Fruit fly (Drosophila melanogaster) S2 (cell line): ENCODE results near the gene Pgant8.

Experiments used
- CG8478 ChIP-seq: fragments of >200 bp; optimal IDR thresholded peaks from 2 replicates; lab custom pipeline; 2018
- CTCF ChIP-seq, 2 experiments: fragments of >200 bp; optimal IDR thresholded peaks; 2 replicates each; lab custom pipeline; 2018

Pgant8 gene

DNA sequence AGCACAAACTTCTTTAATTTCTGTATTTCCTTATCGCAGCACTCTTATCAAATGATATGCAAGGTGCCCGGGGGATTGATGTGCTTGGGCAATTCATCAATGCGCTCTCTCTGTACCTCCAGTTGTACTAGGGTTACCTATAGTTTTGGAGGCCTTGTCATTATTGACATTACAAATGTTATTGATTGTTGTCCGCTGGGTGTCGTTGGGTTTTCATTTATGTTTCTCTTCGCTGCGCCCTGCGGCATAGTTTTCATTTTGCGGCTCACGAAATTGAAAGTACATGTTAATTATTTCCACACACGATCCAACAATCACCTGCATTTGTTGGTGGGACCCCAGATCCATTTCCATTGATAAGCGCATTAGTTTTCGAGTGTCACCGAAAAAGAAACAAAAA, 22.5 kb downstream of the Pgant8 start:
- TF ChIP-seq CTCF (optimal IDR thresholded peaks at IDR 0.05; lab: Kevin White, UChicago) (no peak), CG8478 (lab: Kevin White, UChicago) (no peak)

- TF ChIP-seq CG8478 (lab: Kevin White, UChicago): no peak
- TF ChIP-seq CTCF (optimal IDR thresholded peaks at IDR 0.05; lab: Kevin White, UChicago): no peak
These were observed 24.5 kb downstream of the Pgant8 start for dm6 chr3L:15708158-15708557.

dm6 chr3L:15708579-15708978, 24.9 kb downstream of the Pgant8 start:
- no peak for TF ChIP-seq CG8478 (lab: Kevin White, UChicago)
- TF ChIP-seq CTCF (optimal IDR thresholded peaks at IDR 0.05; lab: Kevin White, UChicago): no peak

dm6 chr3L:15710125-15710524, 26.5 kb downstream of the Pgant8 start:
- TF ChIP-seq CTCF (optimal IDR thresholded peaks at IDR 0.05; lab: Kevin White, UChicago): no peak
- TF ChIP-seq CG8478 (lab: Kevin White, UChicago): no peak

DNA sequence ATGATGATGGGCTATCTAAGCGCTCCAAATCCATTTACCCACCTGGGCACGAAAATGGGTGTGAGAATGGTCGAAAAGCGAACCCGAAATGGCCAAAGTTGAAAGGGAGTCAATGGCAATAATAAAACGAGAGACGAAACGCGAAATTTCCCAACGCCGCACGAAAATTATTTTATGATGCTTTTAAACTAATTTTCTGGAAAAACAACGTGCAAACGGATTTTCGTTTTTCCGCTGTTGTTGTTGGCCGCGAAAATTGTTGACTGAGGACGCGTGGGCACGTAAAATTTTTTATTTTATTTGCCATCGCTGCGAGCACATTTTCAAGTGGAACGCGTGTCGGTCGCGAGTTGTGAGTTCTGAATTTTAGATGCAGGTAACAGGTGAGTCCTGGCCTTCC, 27.5 kb downstream of the Pgant8 start:
- no peak for TF ChIP-seq CG8478 (lab: Kevin White, UChicago)
- no peak for TF ChIP-seq CTCF (optimal IDR thresholded peaks at IDR 0.05; lab: Kevin White, UChicago)

dm6 chr3L:15712063-15712462, 28.4 kb downstream of the Pgant8 start:
- TF ChIP-seq CG8478 (lab: Kevin White, UChicago) (no peak), CTCF (optimal IDR thresholded peaks at IDR 0.05; lab: Kevin White, UChicago) (no peak)

DNA sequence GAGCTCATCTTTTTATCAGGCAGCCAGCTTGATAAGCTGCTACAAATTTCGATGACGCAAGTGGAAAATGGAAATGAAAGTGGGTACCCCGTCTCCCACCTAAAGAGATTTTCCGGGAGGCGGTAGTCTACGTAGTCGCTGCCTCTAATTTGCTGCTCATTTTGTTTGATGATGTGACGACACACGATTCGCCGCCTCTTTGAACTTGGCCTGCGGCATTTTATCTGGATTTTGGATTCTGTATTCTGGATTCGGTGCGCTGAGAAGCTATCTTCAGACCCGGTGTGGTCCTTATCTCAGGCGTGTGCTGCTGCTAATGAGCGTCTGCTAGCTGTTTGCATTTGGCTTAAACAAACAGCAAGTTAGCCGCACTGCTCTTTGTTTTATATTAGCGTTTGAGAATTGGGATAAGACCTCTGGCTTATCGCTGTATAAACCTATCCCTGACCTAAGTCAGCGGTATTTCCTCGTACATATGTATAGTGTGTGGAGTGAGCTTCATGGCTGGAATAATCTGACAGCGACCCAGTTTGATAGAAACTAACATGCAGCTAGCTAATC, 30.3 kb downstream of the Pgant8 start:
- TF ChIP-seq CG8478 (lab: Kevin White, UChicago) (no peak), CTCF (optimal IDR thresholded peaks at IDR 0.05; lab: Kevin White, UChicago) (no peak)

- TF ChIP-seq CG8478 (lab: Kevin White, UChicago): no peak
- no peak for TF ChIP-seq CTCF (optimal IDR thresholded peaks at IDR 0.05; lab: Kevin White, UChicago)
These were observed 32.3 kb downstream of the Pgant8 start, which contains the start of gene CG42571 for dm6 chr3L:15715788-15716503. Gene CG42571, plus strand, starts transcription at chr3L:15716453.

DNA sequence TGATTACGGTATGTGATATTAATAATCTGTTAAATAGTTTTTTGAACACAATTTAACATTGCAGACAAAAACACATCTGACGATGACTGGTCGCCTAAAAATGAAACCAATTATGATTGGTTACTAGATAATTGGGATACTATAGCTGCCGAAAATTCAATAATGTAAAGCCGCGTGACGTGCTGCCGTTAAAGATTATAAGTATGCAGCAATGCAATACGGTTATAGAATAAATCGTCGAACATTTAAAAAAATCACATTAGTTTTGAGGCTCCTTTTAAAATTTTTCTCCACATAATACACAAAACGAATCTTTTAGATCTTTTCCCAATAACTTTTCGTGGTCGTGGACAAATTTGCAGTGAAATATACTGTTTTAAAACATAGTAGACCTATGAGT, 33.8 kb downstream of the Pgant8 start, which contains the start of gene CG42570:
TSS of gene CG42570 (plus strand) at position 301 of the 400 bp plus-strand sequence.
- no peak for TF ChIP-seq CG8478 (lab: Kevin White, UChicago)
- TF ChIP-seq CTCF (optimal IDR thresholded peaks at IDR 0.05; lab: Kevin White, UChicago): no peak

DNA sequence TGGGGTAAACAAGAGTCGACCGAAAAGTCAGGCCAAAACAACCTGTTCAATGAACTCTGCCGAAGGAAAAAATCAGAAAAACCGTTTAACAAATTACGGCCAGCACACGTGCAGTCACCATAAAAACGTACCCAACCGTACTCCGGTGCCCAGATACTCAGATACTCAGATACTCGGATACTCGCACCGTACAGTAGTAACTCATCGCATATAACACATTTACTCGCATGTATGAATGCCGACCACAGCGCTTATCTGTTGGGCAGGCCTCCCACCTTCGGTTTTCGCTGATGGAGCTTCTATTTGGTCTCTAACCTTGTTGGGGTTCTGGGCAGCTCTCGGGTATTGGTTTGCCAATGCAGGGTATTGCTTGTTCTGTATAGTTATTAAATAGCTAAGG, 36.6 kb downstream of the Pgant8 start:
- TF ChIP-seq CG8478 (lab: Kevin White, UChicago): no peak
- TF ChIP-seq CTCF (optimal IDR thresholded peaks at IDR 0.05; lab: Kevin White, UChicago): no peak

- TF ChIP-seq CTCF (optimal IDR thresholded peaks at IDR 0.05; lab: Kevin White, UChicago): no peak
- TF ChIP-seq CG8478 (lab: Kevin White, UChicago): no peak
These were observed 37.2 kb downstream of the Pgant8 start for dm6 chr3L:15720905-15721304.

- TF ChIP-seq CG8478 (lab: Kevin White, UChicago): no peak
- no peak for TF ChIP-seq CTCF (optimal IDR thresholded peaks at IDR 0.05; lab: Kevin White, UChicago)
These were observed 43.1 kb downstream of the Pgant8 start for dm6 chr3L:15726799-15727198.

dm6 chr3L:15728195-15728594, 44.5 kb downstream of the Pgant8 start, which contains the start of gene comm:
Gene comm, minus strand, starts transcription at chr3L:15728430.
- TF ChIP-seq CG8478 (lab: Kevin White, UChicago) (no peak), CTCF (optimal IDR thresholded peaks at IDR 0.05; lab: Kevin White, UChicago) (no peak)

DNA sequence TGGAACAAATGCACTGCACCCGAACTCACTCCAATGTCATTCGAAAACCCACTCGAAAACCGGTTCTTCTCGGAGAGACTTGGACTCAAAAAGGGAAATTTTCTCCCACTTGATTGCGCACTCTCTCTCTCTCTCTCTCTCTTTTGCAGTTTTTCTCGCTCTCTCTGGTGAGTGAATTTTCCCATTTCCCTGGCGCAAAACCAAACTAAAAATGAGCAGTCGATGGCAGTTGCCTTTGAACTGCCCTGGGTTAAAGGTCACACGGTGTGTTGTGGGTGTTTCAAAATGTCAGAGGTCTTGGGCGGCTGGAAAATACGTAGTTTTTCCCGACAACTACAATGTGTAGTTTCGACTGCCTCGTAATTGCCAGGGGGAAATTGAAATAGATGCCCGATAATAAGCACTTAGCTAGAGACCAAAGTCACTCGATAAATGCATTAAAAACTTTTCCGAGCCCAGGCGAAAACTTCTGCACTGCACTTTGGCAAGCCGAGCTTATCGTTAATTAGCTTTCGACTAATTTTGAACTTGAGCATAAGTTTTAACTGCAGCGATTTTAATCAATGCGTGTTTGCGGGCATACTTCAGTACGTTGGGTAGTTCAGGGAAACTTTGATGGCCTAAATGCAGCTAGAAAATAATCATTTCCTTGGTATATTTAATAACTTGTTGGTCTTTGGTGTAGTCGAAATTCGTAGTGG, 45.8 kb downstream of the Pgant8 start:
- TF ChIP-seq CTCF (optimal IDR thresholded peaks at IDR 0.05; lab: Kevin White, UChicago) (no peak), CG8478 (lab: Kevin White, UChicago) (no peak)
